Fruit fly (Drosophila melanogaster) whole organism, pupa: ENCODE measurements around the gene CG15169.

ENCODE experiments used
- CG10348 ChIP-seq: fragments of 200-800 bp; sonication (Bioruptor generic); IDR thresholded peaks from 2 replicates; pipeline ENCODE4 v1.3.6; 2022; ENCODE audit warnings: missing biosample characterization, missing genetic modification characterization
- CG12605 ChIP-seq: fragments of 200-800 bp; sonication (Bioruptor generic); IDR thresholded peaks from 2 replicates; pipeline ENCODE4 v1.3.6; 2022; ENCODE audit warnings: missing biosample characterization, missing genetic modification characterization
- CG13204 ChIP-seq: fragments of 200-800 bp; sonication (Bioruptor generic); optimal IDR thresholded peaks from 2 replicates; lab custom pipeline; 2018; ENCODE audit warnings: missing biosample characterization, mild to moderate bottlenecking, missing genetic modification characterization, moderate library complexity
- CG14655 ChIP-seq: fragments of 200-800 bp; sonication (Bioruptor generic); optimal IDR thresholded peaks from 3 replicates; lab custom pipeline; 2017; ENCODE audit warnings: mild to moderate bottlenecking, missing biosample characterization, missing genetic modification reagents, missing genetic modification characterization
- CG15710 ChIP-seq: fragments of 200-800 bp; sonication (Bioruptor generic); optimal IDR thresholded peaks from 2 replicates; lab custom pipeline; 2018; ENCODE audit warnings: missing biosample characterization, mild to moderate bottlenecking, missing genetic modification characterization, moderate library complexity
- CG17806 ChIP-seq: fragments of 200-800 bp; sonication (Bioruptor generic); optimal IDR thresholded peaks from 2 replicates; lab custom pipeline; 2018; ENCODE audit warnings: missing biosample characterization, mild to moderate bottlenecking, missing genetic modification characterization, moderate library complexity
- CG32121 ChIP-seq: fragments of 200-800 bp; sonication (Bioruptor generic); IDR thresholded peaks from 2 replicates; pipeline ENCODE4 v1.3.6; 2022; ENCODE audit warnings: missing biosample characterization, missing genetic modification characterization
- CG34367 ChIP-seq: fragments of 200-800 bp; sonication (Bioruptor generic); optimal IDR thresholded peaks from 2 replicates; lab custom pipeline; 2018; ENCODE audit warnings: missing biosample characterization, mild to moderate bottlenecking, missing genetic modification characterization
- CG4496 ChIP-seq: fragments of 200-800 bp; sonication (Bioruptor generic); IDR thresholded peaks from 3 replicates; pipeline ENCODE4 v1.3.6; 2022; ENCODE audit warnings: missing biosample characterization, missing genetic modification characterization
- CG8159 ChIP-seq: fragments of 200-800 bp; sonication (Bioruptor generic); optimal IDR thresholded peaks from 3 replicates; lab custom pipeline; 2018; ENCODE audit warnings: missing biosample characterization, mild to moderate bottlenecking, missing genetic modification characterization, moderate library complexity
- CG8301 ChIP-seq: fragments of 200-800 bp; sonication (Bioruptor generic); optimal IDR thresholded peaks from 2 replicates; lab custom pipeline; 2018; ENCODE audit warnings: missing biosample characterization, mild to moderate bottlenecking, missing genetic modification characterization
- CG9948 ChIP-seq: fragments of 200-800 bp; sonication (Bioruptor generic); optimal IDR thresholded peaks from 2 replicates; lab custom pipeline; 2018; ENCODE audit warnings: missing biosample characterization, mild to moderate bottlenecking, missing genetic modification characterization, moderate library complexity
- D1 ChIP-seq: fragments of 200-800 bp; sonication (Bioruptor generic); optimal IDR thresholded peaks from 2 replicates; lab custom pipeline; 2018; ENCODE audit warnings: missing biosample characterization, mild to moderate bottlenecking, missing genetic modification characterization, moderate library complexity
- EcR ChIP-seq: fragments of 200-800 bp; sonication (Bioruptor generic); optimal IDR thresholded peaks from 3 replicates; lab custom pipeline; 2019; ENCODE audit warnings: missing biosample characterization, missing genetic modification characterization, mild to moderate bottlenecking, moderate library complexity, missing genetic modification reagents
- Ets98B ChIP-seq: fragments of 200-800 bp; sonication (Bioruptor generic); IDR thresholded peaks from 2 replicates; pipeline ENCODE4 v1.3.6; 2022; ENCODE audit warnings: missing biosample characterization, missing genetic modification characterization
- Pif1A ChIP-seq: fragments of 200-800 bp; sonication (Bioruptor generic); optimal IDR thresholded peaks from 3 replicates; lab custom pipeline; 2016; ENCODE audit warnings: missing biosample characterization, missing genetic modification characterization
- Pif1B ChIP-seq: fragments of 200-800 bp; sonication (Bioruptor generic); optimal IDR thresholded peaks from 3 replicates; lab custom pipeline; 2016; ENCODE audit warnings: missing biosample characterization, missing genetic modification characterization
- Snoo ChIP-seq: fragments of 200-800 bp; sonication (Bioruptor generic); optimal IDR thresholded peaks from 3 replicates; lab custom pipeline; 2017; ENCODE audit warnings: missing biosample characterization, mild to moderate bottlenecking, missing genetic modification characterization, inconsistent platforms
- fd96Ca ChIP-seq: fragments of 200-800 bp; sonication (Bioruptor generic); IDR thresholded peaks from 3 replicates; pipeline ENCODE4 v1.3.6; 2022; ENCODE audit warnings: missing biosample characterization, missing genetic modification characterization
- gl ChIP-seq: fragments of 200-800 bp; sonication (Bioruptor generic); optimal IDR thresholded peaks from 2 replicates; lab custom pipeline; 2018; ENCODE audit warnings: missing biosample characterization, mild to moderate bottlenecking, missing genetic modification characterization
- rn ChIP-seq: fragments of 200-800 bp; sonication (Bioruptor generic); IDR thresholded peaks from 2 replicates; pipeline ENCODE4 v1.3.6; 2022; ENCODE audit warnings: missing biosample characterization, missing genetic modification characterization

Gene CG15169

DNA sequence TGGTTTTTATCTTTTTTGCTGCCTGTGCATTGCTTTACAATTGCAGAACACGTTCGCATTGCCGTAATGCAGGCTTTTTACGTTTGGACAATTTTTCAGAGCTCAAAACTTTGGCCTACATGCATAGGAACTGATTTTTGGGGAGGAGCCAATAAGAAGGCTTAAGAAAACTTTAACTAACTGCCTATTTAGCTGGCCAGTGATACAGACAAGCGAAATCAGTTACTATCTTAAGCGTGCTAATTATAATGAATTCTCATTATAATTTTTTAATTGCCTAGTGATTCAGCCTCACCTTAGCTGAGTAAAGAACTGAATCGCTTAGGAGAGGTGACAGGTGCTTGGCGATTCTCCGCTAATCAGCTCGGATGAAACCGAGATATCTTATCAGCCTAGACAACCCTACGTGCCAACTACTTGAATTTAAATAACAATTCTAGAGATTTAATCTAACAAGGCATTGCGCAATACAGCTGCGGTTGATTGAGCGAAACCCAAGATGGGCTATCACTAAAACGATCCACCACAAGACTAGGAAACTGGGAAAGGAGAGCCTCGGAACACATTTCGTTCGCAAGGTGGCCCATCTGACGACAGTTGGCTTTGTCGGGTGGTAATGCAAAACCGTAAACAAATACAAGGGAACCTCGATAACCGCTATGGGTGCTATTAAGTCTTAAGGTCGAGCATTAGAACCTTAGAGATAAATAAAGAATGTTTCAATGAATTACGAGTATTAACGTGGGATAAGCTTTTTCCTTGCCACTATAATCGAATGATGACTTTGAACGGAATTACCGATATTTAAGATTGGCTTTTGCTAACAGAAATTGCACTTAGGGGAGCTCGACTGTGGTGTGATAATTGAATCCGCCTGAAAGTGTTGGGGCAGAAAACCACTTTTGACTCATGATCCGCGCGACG is 5.4 kb upstream of the CG15169 start:
- no peak for TF ChIP-seq CG12605
- TF ChIP-seq Pif1A (GFP tag; lab: Kevin White, UChicago), result peak; percentile 6
- no peak for TF ChIP-seq CG32121
- TF ChIP-seq CG14655 (GFP tag; lab: Kevin White, UChicago), result peak; percentile 36
- peak; percentile 9 for TF ChIP-seq CG8159
- TF ChIP-seq CG8301 (tag; lab: Kevin White, UChicago), result peak; percentile 9
- TF ChIP-seq CG15710 (tag; lab: Kevin White, UChicago), result peak; percentile 12

DNA sequence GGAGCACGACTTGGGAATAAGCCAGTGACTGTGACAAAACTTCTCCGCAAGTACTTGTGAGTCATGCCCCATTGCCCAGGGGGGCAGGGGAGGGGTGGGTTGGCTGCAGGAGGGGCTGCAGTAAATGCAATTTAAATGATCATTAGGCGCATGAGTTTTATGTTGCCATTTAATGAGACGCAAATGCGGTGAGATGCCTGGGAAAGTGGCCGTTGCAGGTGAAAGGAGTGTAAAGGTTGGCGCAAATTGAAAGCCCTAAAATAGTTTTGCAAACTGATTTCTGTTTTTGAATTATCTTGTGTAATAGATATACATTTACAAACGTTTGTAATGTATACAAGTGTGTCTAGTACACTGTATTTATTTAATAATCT is 4.7 kb upstream of the CG15169 start:
- TF ChIP-seq CG9948 (tag; lab: Kevin White, UChicago), result no peak
- TF ChIP-seq CG10348 (GFP tag; lab: Robert Waterston, UW), result no peak
- TF ChIP-seq Snoo (tag; lab: Kevin White, UChicago), result no peak
- no peak for TF ChIP-seq CG8301 (tag; lab: Kevin White, UChicago)
- TF ChIP-seq CG17806 (tag; lab: Kevin White, UChicago), result no peak
- no peak for TF ChIP-seq Pif1B (GFP tag; lab: Kevin White, UChicago)
- TF ChIP-seq CG13204, result no peak

DNA sequence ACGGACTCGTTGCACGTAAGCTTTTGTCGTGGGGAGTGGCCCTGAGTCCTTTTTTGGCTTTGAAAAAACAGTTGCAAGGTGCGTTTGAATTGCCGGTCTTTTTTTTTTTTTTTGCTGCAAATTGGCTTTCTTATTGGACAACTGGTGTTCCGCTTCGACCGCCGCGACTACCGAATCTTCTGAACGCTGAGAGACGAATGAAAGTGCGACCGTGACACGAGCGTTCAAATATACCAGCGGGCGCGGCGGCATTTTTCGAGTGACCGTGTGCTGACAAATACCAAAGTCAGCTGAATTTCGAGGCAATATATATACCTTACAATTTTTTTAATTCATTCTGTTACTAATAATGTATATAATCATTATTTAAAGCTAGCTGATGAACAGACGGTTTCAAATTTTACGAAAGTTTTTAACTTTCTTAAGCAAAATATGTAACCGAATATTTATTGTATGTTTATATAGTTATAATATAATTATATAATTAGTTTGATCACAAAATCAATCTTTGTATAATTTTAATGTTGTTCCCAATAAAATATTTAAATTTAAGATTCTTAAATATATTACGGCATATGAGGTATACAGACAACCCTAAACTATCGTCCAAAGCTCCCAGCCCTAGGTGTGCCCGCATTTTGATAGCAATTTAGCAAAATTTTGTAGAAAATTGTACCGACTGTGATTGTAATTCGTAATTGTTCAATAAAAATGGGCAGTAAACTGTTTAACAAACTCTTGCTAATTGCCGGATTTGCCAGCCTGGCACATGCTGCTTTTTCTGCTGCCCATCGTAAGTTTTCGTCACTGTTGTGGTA is 3.5 kb upstream of the CG15169 start, which contains the start of the genes Swip-1 and EMC5:
Gene Swip-1 (minus strand): TSS at position 203 of the 818 bp plus-strand sequence.
Gene EMC5 (plus strand): TSS at position 630 of the 818 bp plus-strand sequence.
- TF ChIP-seq CG10348 (GFP tag; lab: Robert Waterston, UW), result no peak
- peak; percentile 16 for TF ChIP-seq D1 (tag; lab: Kevin White, UChicago)
- peak; percentile 23 for TF ChIP-seq Pif1A (GFP tag; lab: Kevin White, UChicago)
- no peak for TF ChIP-seq EcR
- peak; percentile 61 for TF ChIP-seq CG15710 (tag; lab: Kevin White, UChicago)
- no peak for TF ChIP-seq CG12605
- TF ChIP-seq gl (tag; lab: Kevin White, UChicago), result no peak
- TF ChIP-seq Pif1B (GFP tag; lab: Kevin White, UChicago), result peak; percentile 2
- TF ChIP-seq CG8301 (tag; lab: Kevin White, UChicago), result no peak
- peak; percentile 68 for TF ChIP-seq CG8159
- no peak; the same call in 1 of the 2 replicates for TF ChIP-seq CG32121
- no peak for TF ChIP-seq CG13204
- TF ChIP-seq Snoo (tag; lab: Kevin White, UChicago), result no peak
- peak; percentile 32 for TF ChIP-seq CG17806 (tag; lab: Kevin White, UChicago)
- TF ChIP-seq fd96Ca, result 0 out of 3 replicates have a peak, but pooled peaks have one; percentile 36
- peak; percentile 31 for TF ChIP-seq CG9948 (tag; lab: Kevin White, UChicago)
- TF ChIP-seq CG14655 (GFP tag; lab: Kevin White, UChicago), result peak; percentile 50
- TF ChIP-seq CG34367, result peak; percentile 31
- 0 out of 2 replicates have a peak, but pooled peaks have one; percentile 9 for TF ChIP-seq rn (GFP tag; lab: Robert Waterston, UW)
- TF ChIP-seq CG4496 (GFP tag; lab: Robert Waterston, UW), result peak; percentile 39; the same call in 1 of the 3 replicates
- peak; percentile 38; the same call in 1 of the 2 replicates for TF ChIP-seq Ets98B (GFP tag; lab: Robert Waterston, UW)
- TF ChIP-seq, all 21 proteins: peak for 13

DNA sequence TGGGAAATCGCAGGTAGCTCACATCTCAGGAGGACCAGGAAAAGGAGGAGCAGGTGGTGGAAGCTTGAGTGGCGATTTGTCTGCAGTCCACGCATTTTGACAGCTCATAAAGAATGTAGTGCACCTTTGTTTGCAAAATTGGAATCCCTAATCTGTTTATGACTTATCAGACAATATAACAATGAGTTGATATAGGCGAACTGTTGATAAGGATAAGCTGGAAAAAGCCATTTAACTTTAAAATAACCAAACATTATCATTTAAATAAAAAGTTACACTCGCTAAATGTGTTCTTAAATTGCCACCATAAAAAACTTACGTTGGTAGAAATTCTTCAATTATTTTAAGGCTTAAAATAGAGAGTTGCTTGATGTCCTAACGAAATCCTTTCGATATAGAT is 687 bp upstream of the CG15169 start, which contains the start of gene CG15170:
Gene CG15170 (minus strand): TSS at position 101 of the 400 bp plus-strand sequence.
- TF ChIP-seq Ets98B (GFP tag; lab: Robert Waterston, UW) (no peak), CG10348 (GFP tag; lab: Robert Waterston, UW) (no peak), CG8301 (tag; lab: Kevin White, UChicago) (no peak), rn (GFP tag; lab: Robert Waterston, UW) (no peak), CG34367 (no peak), fd96Ca (no peak), D1 (tag; lab: Kevin White, UChicago) (no peak), Pif1B (GFP tag; lab: Kevin White, UChicago) (no peak), CG14655 (GFP tag; lab: Kevin White, UChicago) (no peak), EcR (no peak), CG13204 (no peak), CG9948 (tag; lab: Kevin White, UChicago) (no peak), CG32121 (no peak), CG12605 (no peak), CG4496 (GFP tag; lab: Robert Waterston, UW) (no peak), CG15710 (tag; lab: Kevin White, UChicago) (no peak)

DNA sequence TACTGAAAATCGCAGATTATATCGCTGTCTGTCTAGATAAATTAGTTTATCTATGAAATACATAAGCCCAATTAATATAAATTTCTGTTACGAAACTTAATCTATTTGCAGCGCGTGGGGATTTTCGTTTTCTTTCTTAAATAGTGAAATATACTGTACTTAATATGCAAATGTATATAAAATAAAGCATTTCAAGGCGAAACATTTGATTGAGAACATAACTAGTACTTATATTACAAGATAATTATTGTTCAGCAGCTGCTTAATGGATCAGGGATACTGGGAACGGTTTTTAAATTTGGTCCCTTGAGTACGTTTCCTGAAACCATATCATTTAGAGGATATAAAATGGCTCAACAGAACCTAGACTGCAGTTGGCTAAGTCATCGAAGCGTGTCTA is 1.4 kb downstream of the CG15169 start, which contains the start of gene CG46465:
Gene CG46465 (plus strand): TSS at position 301 of the 400 bp plus-strand sequence.
- TF ChIP-seq CG13204 (no peak), CG14655 (GFP tag; lab: Kevin White, UChicago) (no peak), CG10348 (GFP tag; lab: Robert Waterston, UW) (no peak), Pif1A (GFP tag; lab: Kevin White, UChicago) (no peak), CG17806 (tag; lab: Kevin White, UChicago) (no peak), D1 (tag; lab: Kevin White, UChicago) (no peak), fd96Ca (no peak), CG4496 (GFP tag; lab: Robert Waterston, UW) (no peak), rn (GFP tag; lab: Robert Waterston, UW) (no peak), CG15710 (tag; lab: Kevin White, UChicago) (no peak), gl (tag; lab: Kevin White, UChicago) (no peak), CG32121 (no peak), Pif1B (GFP tag; lab: Kevin White, UChicago) (no peak)
- TF ChIP-seq, all 21 proteins: peak for 0
